Worm (Caenorhabditis elegans): Measurements from ENCODE around the gene eef-1A.2.

ce11 chrX:7787885-7788353, 35.5 kb upstream of the eef-1A.2 start, which contains the start of gene ZK154.5:
- TF ChIP-seq ceh-82 (tag; optimal IDR thresholded peaks at IDR 0.05) (no peak), nhr-25 (tag; optimal IDR thresholded peaks at IDR 0.05) (peak; percentile 43), ztf-11 (tag; optimal IDR thresholded peaks at IDR 0.05) (no peak), R02D3.7 (tag; optimal IDR thresholded peaks at IDR 0.05) (no peak), nhr-76 (tag; optimal IDR thresholded peaks at IDR 0.05) (no peak), unc-39 (tag; optimal IDR thresholded peaks at IDR 0.05) (no peak), fos-1 (tag; optimal IDR thresholded peaks at IDR 0.05) (no peak), tbx-2 (tag; optimal IDR thresholded peaks at IDR 0.05) (no peak), pqm-1 (tag; optimal IDR thresholded peaks at IDR 0.05) (peak; percentile 6)

Data from whole organism, L3 larva.